Fruit fly (Drosophila melanogaster) whole organism, adult: ENCODE measurements around the gene CG18420.

Experiments
- CG11617 ChIP-seq: fragments of 200-800 bp; sonication (Bioruptor generic); optimal IDR thresholded peaks from 2 replicates; lab custom pipeline; 2017; ENCODE audit warnings: mild to moderate bottlenecking, missing biosample characterization, missing genetic modification reagents, missing genetic modification characterization
- CG12768 ChIP-seq: fragments of 200-800 bp; sonication (Bioruptor generic); optimal IDR thresholded peaks from 2 replicates; lab custom pipeline; 2017; ENCODE audit warnings: missing biosample characterization, missing genetic modification characterization, mild to moderate bottlenecking, moderate library complexity, missing genetic modification reagents
- CG14711 ChIP-seq: fragments of 200-800 bp; sonication (Bioruptor generic); optimal IDR thresholded peaks from 2 replicates; lab custom pipeline; 2018; ENCODE audit warnings: missing biosample characterization, mild to moderate bottlenecking, missing genetic modification characterization, moderate library complexity
- CG33017 ChIP-seq: fragments of 200-800 bp; sonication (Bioruptor generic); optimal IDR thresholded peaks from 2 replicates; lab custom pipeline; 2018; ENCODE audit warnings: missing biosample characterization, mild to moderate bottlenecking, missing genetic modification characterization, moderate library complexity
- CG7045 ChIP-seq: fragments of 200-800 bp; sonication (Bioruptor generic); optimal IDR thresholded peaks from 2 replicates; lab custom pipeline; 2017; ENCODE audit warnings: missing biosample characterization, mild to moderate bottlenecking, missing genetic modification characterization
- CG7101 ChIP-seq: fragments of 200-800 bp; sonication (Bioruptor generic); optimal IDR thresholded peaks from 2 replicates; lab custom pipeline; 2018; ENCODE audit warnings: missing biosample characterization, mild to moderate bottlenecking, missing genetic modification characterization, moderate library complexity
- Crg-1 ChIP-seq: fragments of 200-800 bp; sonication (Bioruptor generic); optimal IDR thresholded peaks from 2 replicates; lab custom pipeline; 2016; ENCODE audit warnings: missing biosample characterization, missing genetic modification characterization
- cnc ChIP-seq, 2 experiments: fragments of >200 bp; optimal IDR thresholded peaks; 2 replicates each; lab custom pipeline; 2017
- kay ChIP-seq: fragments of 200-800 bp; sonication (Bioruptor generic); peaks from one replicate; lab custom pipeline; 2016; ENCODE audit warnings: missing biosample characterization, missing genetic modification characterization, borderline replicate concordance
- ovo ChIP-seq: fragments of 200-800 bp; sonication (Bioruptor generic); optimal IDR thresholded peaks from 2 replicates; lab custom pipeline; 2016; ENCODE audit warnings: missing biosample characterization, missing genetic modification characterization
- pad ChIP-seq: fragments of 200-800 bp; sonication (Bioruptor generic); optimal IDR thresholded peaks from 3 replicates; lab custom pipeline; 2017; ENCODE audit warnings: missing biosample characterization, missing genetic modification characterization, mild to moderate bottlenecking, moderate library complexity, missing genetic modification reagents
- tj ChIP-seq: fragments of 200-800 bp; sonication (Bioruptor generic); optimal IDR thresholded peaks from 3 replicates; lab custom pipeline; 2017; ENCODE audit warnings: missing biosample characterization, mild to moderate bottlenecking, missing genetic modification characterization, moderate library complexity
- toe ChIP-seq: fragments of 200-800 bp; sonication (Bioruptor generic); optimal IDR thresholded peaks from 2 replicates; lab custom pipeline; 2016; ENCODE audit warnings: missing biosample characterization, missing genetic modification characterization

DNA sequence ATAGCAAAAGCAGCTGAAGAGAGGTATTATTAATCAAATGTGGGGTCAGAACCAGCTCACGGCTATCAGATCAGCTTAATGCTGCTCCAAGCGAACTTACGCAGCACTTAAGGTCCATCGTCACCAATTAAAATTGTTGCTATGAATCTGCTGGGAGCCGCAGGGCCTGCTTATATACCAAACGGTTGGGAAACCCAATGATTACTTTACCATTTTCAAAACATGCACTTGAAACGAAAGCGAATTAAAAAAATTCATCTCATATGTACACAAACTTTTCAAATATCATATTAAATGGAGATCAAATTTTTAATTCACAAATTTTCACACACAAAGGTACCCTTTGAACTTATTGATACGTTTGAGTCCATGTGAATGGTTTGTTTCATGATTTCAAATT is 51.4 kb downstream of the CG18420 start, which contains the start of gene CG42587:
- TF ChIP-seq Crg-1 (GFP tag; lab: Kevin White, UChicago) (no peak), ovo (GFP tag; lab: Kevin White, UChicago) (no peak), CG33017 (no peak), toe (no peak), CG7101 (tag; lab: Kevin White, UChicago) (no peak), CG7045 (GFP tag; lab: Kevin White, UChicago) (no peak), CG11617 (GFP tag; lab: Kevin White, UChicago) (no peak), pad (GFP tag; lab: Kevin White, UChicago) (no peak), CG12768 (GFP tag; lab: Kevin White, UChicago) (no peak), tj (GFP tag; lab: Kevin White, UChicago) (no peak), cnc (optimal IDR thresholded peaks at IDR 0.05; lab: Kevin White, UChicago) (no peak), CG14711 (tag; lab: Kevin White, UChicago) (no peak), kay (GFP tag; lab: Kevin White, UChicago) (no peak)
